Worm (Caenorhabditis elegans) whole organism, late embryonic: ENCODE data around the gene T06E4.7.

Experiments used
- K02D7.2 ChIP-seq: sonication (generic microtip); optimal IDR thresholded peaks from 2 replicates; lab custom pipeline; 2017; ENCODE audit warnings: mild to moderate bottlenecking, missing genetic modification characterization, missing compliant biosample characterization
- K09A11.1 ChIP-seq: sonication (generic microtip); optimal IDR thresholded peaks from 2 replicates; lab custom pipeline; 2017; ENCODE audit warnings: antibody characterized with exemption, mild to moderate bottlenecking, missing genetic modification characterization, missing compliant biosample characterization; ENCODE audit not compliant: insufficient read depth
- T23F11.4 ChIP-seq: fragments of 200-800 bp; sonication (Bioruptor generic); optimal IDR thresholded peaks from 2 replicates; lab custom pipeline; 2018; ENCODE audit warnings: mild to moderate bottlenecking, missing genetic modification characterization, missing compliant biosample characterization
- ama-1 ChIP-seq: fragments of 150-350 bp; optimal IDR thresholded peaks from 2 replicates; lab custom pipeline; 2014
- ceh-24 ChIP-seq: sonication (generic microtip); optimal IDR thresholded peaks from 2 replicates; lab custom pipeline; 2016; ENCODE audit warnings: mild to moderate bottlenecking, missing genetic modification characterization, missing compliant biosample characterization
- ceh-30 ChIP-seq: fragments of 150-350 bp; optimal IDR thresholded peaks from 2 replicates; lab custom pipeline; 2014; ENCODE audit warnings: missing biosample characterization, missing genetic modification characterization
- ceh-34 ChIP-seq: sonication (generic microtip); optimal IDR thresholded peaks from 2 replicates; lab custom pipeline; 2016; ENCODE audit warnings: mild to moderate bottlenecking, missing genetic modification characterization, missing compliant biosample characterization
- ceh-45 ChIP-seq: fragments of 200-800 bp; sonication (Bioruptor generic); IDR thresholded peaks from 2 replicates; pipeline ENCODE4 v1.3.6; 2022; ENCODE audit warnings: missing genetic modification reagents, missing genetic modification characterization, missing compliant biosample characterization
- ceh-48 ChIP-seq: sonication (generic microtip); optimal IDR thresholded peaks from 2 replicates; lab custom pipeline; 2016; ENCODE audit warnings: missing genetic modification characterization, inconsistent platforms, missing compliant biosample characterization
- ceh-6 ChIP-seq: fragments of 200-800 bp; sonication (Bioruptor generic); optimal IDR thresholded peaks from 2 replicates; lab custom pipeline; 2018; ENCODE audit warnings: mild to moderate bottlenecking, missing genetic modification characterization, missing compliant biosample characterization
- ceh-9 ChIP-seq: sonication (generic microtip); optimal IDR thresholded peaks from 2 replicates; lab custom pipeline; 2016; ENCODE audit warnings: mild to moderate bottlenecking, missing genetic modification characterization, inconsistent platforms, missing compliant biosample characterization
- che-1 ChIP-seq: sonication (generic microtip); optimal IDR thresholded peaks from 2 replicates; lab custom pipeline; 2016; ENCODE audit warnings: mild to moderate bottlenecking, missing genetic modification characterization, missing compliant biosample characterization
- dmd-4 ChIP-seq: sonication (generic microtip); optimal IDR thresholded peaks from 2 replicates; lab custom pipeline; 2016; ENCODE audit warnings: borderline replicate concordance, missing genetic modification characterization, missing compliant biosample characterization
- dve-1 ChIP-seq: sonication (generic microtip); optimal IDR thresholded peaks from 2 replicates; lab custom pipeline; 2017; ENCODE audit warnings: antibody characterized with exemption, mild to moderate bottlenecking, missing genetic modification characterization, missing compliant biosample characterization
- ets-4 ChIP-seq: sonication (generic microtip); optimal IDR thresholded peaks from 2 replicates; lab custom pipeline; 2016; ENCODE audit warnings: missing genetic modification characterization, missing compliant biosample characterization
- eyg-1 ChIP-seq: sonication (generic microtip); optimal IDR thresholded peaks from 2 replicates; lab custom pipeline; 2016; ENCODE audit warnings: missing genotype, missing genetic modification characterization, missing compliant biosample characterization
- fax-1 ChIP-seq: sonication (generic microtip); optimal IDR thresholded peaks from 2 replicates; lab custom pipeline; 2016; ENCODE audit warnings: missing genotype, missing genetic modification characterization, missing compliant biosample characterization
- fkh-10 ChIP-seq: fragments of 150-350 bp; optimal IDR thresholded peaks from 2 replicates; lab custom pipeline; 2014; ENCODE audit warnings: missing biosample characterization, missing genetic modification reagents, missing genetic modification characterization
- fkh-6 ChIP-seq: sonication (generic microtip); optimal IDR thresholded peaks from 2 replicates; lab custom pipeline; 2016; ENCODE audit warnings: missing genetic modification characterization, missing compliant biosample characterization
- hlh-13 ChIP-seq: fragments of 200-800 bp; sonication (Bioruptor generic); optimal IDR thresholded peaks from 2 replicates; lab custom pipeline; 2018; ENCODE audit warnings: mild to moderate bottlenecking, missing genetic modification characterization, missing compliant biosample characterization
- hlh-15 ChIP-seq: sonication (generic microtip); optimal IDR thresholded peaks from 2 replicates; lab custom pipeline; 2016; ENCODE audit warnings: missing genetic modification characterization, missing compliant biosample characterization
- hlh-6 ChIP-seq: sonication (generic microtip); optimal IDR thresholded peaks from 2 replicates; lab custom pipeline; 2016; ENCODE audit warnings: missing genotype, missing genetic modification characterization, missing compliant biosample characterization
- hlh-8 ChIP-seq: sonication (generic microtip); optimal IDR thresholded peaks from 2 replicates; lab custom pipeline; 2016; ENCODE audit warnings: missing genotype, missing genetic modification characterization, missing compliant biosample characterization
- lin-11 ChIP-seq: fragments of 200-800 bp; sonication (Bioruptor generic); optimal IDR thresholded peaks from 2 replicates; lab custom pipeline; 2018; ENCODE audit warnings: mild to moderate bottlenecking, missing genetic modification characterization, missing compliant biosample characterization
- nhr-11 ChIP-seq: fragments of 150-350 bp; optimal IDR thresholded peaks from 2 replicates; lab custom pipeline; 2014; ENCODE audit warnings: missing biosample characterization, missing genetic modification characterization
- nhr-232 ChIP-seq: sonication (generic microtip); optimal IDR thresholded peaks from 2 replicates; lab custom pipeline; 2016; ENCODE audit warnings: missing genetic modification characterization, missing compliant biosample characterization
- pag-3 ChIP-seq: sonication (generic microtip); optimal IDR thresholded peaks from 2 replicates; lab custom pipeline; 2016; ENCODE audit warnings: missing compliant biosample characterization, missing genetic modification characterization, borderline replicate concordance
- pat-9 ChIP-seq: fragments of 200-800 bp; sonication (Bioruptor generic); optimal IDR thresholded peaks from 2 replicates; lab custom pipeline; 2018; ENCODE audit warnings: mild to moderate bottlenecking, missing genetic modification characterization, moderate library complexity, missing compliant biosample characterization
- pax-1 ChIP-seq: fragments of 150-350 bp; optimal IDR thresholded peaks from 2 replicates; lab custom pipeline; 2014; ENCODE audit warnings: missing biosample characterization, missing genetic modification characterization
- pha-2 ChIP-seq: sonication (generic microtip); optimal IDR thresholded peaks from 2 replicates; lab custom pipeline; 2017; ENCODE audit warnings: mild to moderate bottlenecking, missing genetic modification characterization, missing compliant biosample characterization
- pros-1 ChIP-seq: fragments of 150-350 bp; optimal IDR thresholded peaks from 2 replicates; lab custom pipeline; 2014; ENCODE audit warnings: missing biosample characterization, missing genetic modification reagents, missing genetic modification characterization
- rnt-1 ChIP-seq: sonication (generic microtip); optimal IDR thresholded peaks from 2 replicates; lab custom pipeline; 2016; ENCODE audit warnings: missing genetic modification characterization, missing compliant biosample characterization
- sdc-2 ChIP-seq: sonication (generic microtip); optimal IDR thresholded peaks from 2 replicates; lab custom pipeline; 2016; ENCODE audit warnings: missing genotype, missing genetic modification characterization, missing compliant biosample characterization
- sox-4 ChIP-seq: sonication (generic microtip); optimal IDR thresholded peaks from 2 replicates; lab custom pipeline; 2017; ENCODE audit warnings: mild to moderate bottlenecking, missing genetic modification characterization, inconsistent platforms, missing compliant biosample characterization
- tbx-2 ChIP-seq: sonication (generic microtip); optimal IDR thresholded peaks from 2 replicates; lab custom pipeline; 2016; ENCODE audit warnings: missing genetic modification characterization, missing compliant biosample characterization
- tbx-7 ChIP-seq: sonication (generic microtip); optimal IDR thresholded peaks from 2 replicates; lab custom pipeline; 2016; ENCODE audit warnings: missing genotype, missing genetic modification characterization, missing compliant biosample characterization
- ttx-3 ChIP-seq: sonication (generic microtip); optimal IDR thresholded peaks from 2 replicates; lab custom pipeline; 2016; ENCODE audit warnings: missing genetic modification reagents, missing genetic modification characterization, missing compliant biosample characterization
- unc-3 ChIP-seq, 2 experiments: fragments of 200-800 bp in 1 of 2; sonication (Bioruptor generic) in 1 of 2; sonication (generic microtip) in 1 of 2; conservative IDR thresholded peaks in 1 of 2; optimal IDR thresholded peaks in 1 of 2; 2 replicates each; pipeline versions ENCODE4 v1.3.6 to Lab custom; 2016 to 2022; ENCODE audit warnings: missing compliant biosample characterization in 2 of 2, missing genetic modification characterization in 2 of 2, missing genetic modification reagents in 1 of 2
- unc-55 ChIP-seq: sonication (generic microtip); optimal IDR thresholded peaks from 2 replicates; lab custom pipeline; 2017; ENCODE audit warnings: missing biosample characterization, missing genetic modification reagents, missing genetic modification characterization
- unc-86 ChIP-seq: sonication (generic microtip); optimal IDR thresholded peaks from 2 replicates; lab custom pipeline; 2016; ENCODE audit warnings: missing genetic modification characterization, missing compliant biosample characterization

Gene T06E4.7

ce11 chrV:9625122-9625521, 1.1 kb upstream of the T06E4.7 start, which contains the start of gene idpc-4:
idpc-4 (plus strand) TSS chrV:9625422.
- TF ChIP-seq hlh-13 (GFP tag; lab: Kevin White, UChicago) = no peak
- no peak for TF ChIP-seq pag-3
- TF ChIP-seq hlh-6 = no peak
- TF ChIP-seq nhr-11 (tag; lab: Kevin White, UChicago) = no peak
- no peak for TF ChIP-seq ceh-30 (tag; lab: Kevin White, UChicago)
- TF ChIP-seq unc-86 (tag; lab: Kevin White, UChicago) = no peak
- no peak for TF ChIP-seq pha-2 (tag; lab: Kevin White, UChicago)
- TF ChIP-seq pat-9 = no peak
- no peak for TF ChIP-seq dmd-4 (tag; lab: Kevin White, UChicago)
- TF ChIP-seq sox-4 (tag; lab: Kevin White, UChicago) = no peak
- TF ChIP-seq fkh-10 (GFP tag; lab: Kevin White, UChicago) = no peak
- no peak for TF ChIP-seq fax-1 (tag; lab: Kevin White, UChicago)
- TF ChIP-seq ceh-9 (tag; lab: Kevin White, UChicago) = no peak
- no peak for TF ChIP-seq rnt-1
- TF ChIP-seq fkh-6 (tag; lab: Kevin White, UChicago) = no peak

- TF ChIP-seq hlh-6 = peak; percentile 46
- TF ChIP-seq K02D7.2 (tag; lab: Kevin White, UChicago) = no peak
Observed at ce11 chrV:9628603-9629002, 2.4 kb downstream of the T06E4.7 start.

- TF ChIP-seq nhr-232 (tag; lab: Kevin White, UChicago) = no peak
- TF ChIP-seq ceh-24 (tag; lab: Kevin White, UChicago) = no peak
- no peak for TF ChIP-seq che-1 (tag; lab: Kevin White, UChicago)
- TF ChIP-seq hlh-8 (tag; lab: Kevin White, UChicago) = no peak
- no peak for TF ChIP-seq pat-9
- TF ChIP-seq ceh-6 = no peak
- no peak for TF ChIP-seq K09A11.1 (tag; lab: Kevin White, UChicago)
- TF ChIP-seq sox-4 (tag; lab: Kevin White, UChicago) = no peak
- no peak for TF ChIP-seq rnt-1
- TF ChIP-seq ceh-9 (tag; lab: Kevin White, UChicago) = no peak
Observed at ce11 chrV:9629114-9629513, 2.9 kb downstream of the T06E4.7 start, which contains the start of gene idpc-3. idpc-3 (minus strand) TSS chrV:9629214.

ce11 chrV:9629643-9630042, 3.4 kb downstream of the T06E4.7 start, which contains the start of gene col-146:
col-146 (plus strand) TSS chrV:9629943.
- TF ChIP-seq pax-1 (tag; lab: Kevin White, UChicago) (no peak), tbx-2 (tag; lab: Kevin White, UChicago) (no peak), rnt-1 (no peak), nhr-232 (tag; lab: Kevin White, UChicago) (no peak), nhr-11 (tag; lab: Kevin White, UChicago) (no peak), hlh-8 (tag; lab: Kevin White, UChicago) (no peak), ets-4 (tag; lab: Kevin White, UChicago) (no peak), dve-1 (tag; lab: Kevin White, UChicago) (no peak), ceh-34 (tag; lab: Kevin White, UChicago) (no peak), unc-3 (GFP tag; conservative IDR thresholded peaks at IDR 0.05; lab: Robert Waterston, UW) (no peak), unc-3 (tag; optimal IDR thresholded peaks at IDR 0.05; lab: Kevin White, UChicago) (no peak), unc-55 (GFP tag; lab: Kevin White, UChicago) (no peak), ama-1 (lab: Kevin White, UChicago) (no peak), fkh-6 (tag; lab: Kevin White, UChicago) (no peak), ttx-3 (tag; lab: Kevin White, UChicago) (no peak), sdc-2 (tag; lab: Kevin White, UChicago) (no peak), ceh-30 (tag; lab: Kevin White, UChicago) (no peak), T23F11.4 (GFP tag; lab: Kevin White, UChicago) (no peak)

DNA sequence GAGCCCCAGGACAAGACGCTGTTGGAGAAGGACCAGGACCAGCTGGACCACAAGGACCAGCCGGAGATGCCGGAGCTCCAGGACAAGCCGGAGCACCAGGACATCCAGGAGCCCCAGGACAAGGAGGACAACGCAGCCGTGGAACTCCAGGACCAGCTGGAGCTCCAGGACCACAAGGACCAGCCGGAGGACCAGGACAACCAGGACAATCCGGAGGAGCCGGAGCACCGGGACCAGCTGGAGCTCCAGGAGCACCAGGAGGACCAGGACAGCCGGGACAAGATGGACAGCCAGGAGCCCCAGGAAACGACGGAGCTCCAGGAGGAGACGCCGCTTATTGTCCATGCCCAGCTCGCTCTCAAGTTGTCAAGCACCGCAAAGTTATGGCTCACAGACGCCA, 4.3 kb downstream of the T06E4.7 start:
- TF ChIP-seq tbx-2 (tag; lab: Kevin White, UChicago) (no peak), ceh-45 (GFP tag; lab: Robert Waterston, UW) (no peak), ceh-48 (tag; lab: Kevin White, UChicago) (no peak), hlh-15 (tag; lab: Kevin White, UChicago) (no peak), eyg-1 (tag; lab: Kevin White, UChicago) (no peak), lin-11 (tag; lab: Kevin White, UChicago) (no peak), dmd-4 (tag; lab: Kevin White, UChicago) (no peak), fkh-10 (GFP tag; lab: Kevin White, UChicago) (no peak), pros-1 (tag; lab: Kevin White, UChicago) (no peak), tbx-7 (tag; lab: Kevin White, UChicago) (no peak)
